Worm (Caenorhabditis elegans) whole organism, L4/young adult: Measurements from ENCODE around the gene amt-3.

Experiments
- W03F9.2 ChIP-seq: fragments of 150-350 bp; optimal IDR thresholded peaks from 2 replicates; lab custom pipeline; 2014; ENCODE audit warnings: missing biosample characterization, missing genetic modification characterization
- dao-5 ChIP-seq: sonication (generic microtip); optimal IDR thresholded peaks from 2 replicates; lab custom pipeline; 2016; ENCODE audit warnings: missing genotype, missing genetic modification characterization, moderate library complexity, missing compliant biosample characterization
- him-1 ChIP-seq: sonication (generic microtip); optimal IDR thresholded peaks from 2 replicates; lab custom pipeline; 2016; ENCODE audit warnings: missing genotype, missing genetic modification reagents, missing genetic modification characterization, missing compliant biosample characterization

DNA sequence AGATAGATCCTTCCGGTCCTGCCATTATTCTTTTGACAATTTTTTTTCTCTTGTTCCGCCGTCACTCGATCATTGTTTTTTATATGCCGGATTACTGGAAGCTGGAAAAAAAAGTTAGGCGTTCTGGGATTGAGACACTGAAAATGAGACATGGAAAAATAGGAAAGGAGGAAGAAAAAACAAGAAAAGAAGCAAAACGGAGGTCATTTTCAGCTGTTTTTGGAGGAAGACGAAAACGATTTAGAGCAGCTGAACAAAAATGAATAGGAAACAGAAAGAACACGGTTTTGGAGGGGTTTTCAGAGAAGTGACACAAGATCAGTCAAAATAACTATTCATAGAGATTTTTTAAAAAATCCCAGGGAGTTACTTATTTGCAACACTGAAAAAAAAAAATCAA, at the start of gene amt-3:
- TF ChIP-seq W03F9.2 (tag; lab: Kevin White, UChicago) (no peak), him-1 (no peak), dao-5 (tag; lab: Kevin White, UChicago) (no peak)
